Fruit fly (Drosophila melanogaster) whole organism, prepupa: ENCODE data around the gene frc.

Experiments
- CG31627 ChIP-seq: fragments of 200-800 bp; sonication (Bioruptor generic); optimal IDR thresholded peaks from 3 replicates; lab custom pipeline; 2016; ENCODE audit warnings: missing biosample characterization, missing genetic modification characterization
- CG32006 ChIP-seq: fragments of 200-800 bp; sonication (Bioruptor generic); optimal IDR thresholded peaks from 3 replicates; lab custom pipeline; 2017; ENCODE audit warnings: missing biosample characterization, mild to moderate bottlenecking, missing genetic modification characterization
- CG7368 ChIP-seq: fragments of 200-800 bp; sonication (Bioruptor generic); optimal IDR thresholded peaks from 3 replicates; lab custom pipeline; 2016; ENCODE audit warnings: missing biosample characterization, missing genetic modification characterization
- CG8119 ChIP-seq: fragments of 200-800 bp; sonication (Bioruptor generic); IDR thresholded peaks from 3 replicates; pipeline ENCODE4 v1.3.6; 2022; ENCODE audit warnings: missing biosample characterization, missing genetic modification characterization
- Eip78C ChIP-seq: fragments of 200-800 bp; sonication (Bioruptor generic); peaks from one replicate; lab custom pipeline; 2016; ENCODE audit warnings: missing biosample characterization, missing genetic modification characterization
- Lpt ChIP-seq: fragments of 200-800 bp; sonication (Bioruptor generic); optimal IDR thresholded peaks from 3 replicates; lab custom pipeline; 2016; ENCODE audit warnings: missing biosample characterization, missing genetic modification characterization
- vri ChIP-seq: fragments of 200-800 bp; sonication (Bioruptor generic); optimal IDR thresholded peaks from 3 replicates; lab custom pipeline; 2016; ENCODE audit warnings: missing biosample characterization, mild to moderate bottlenecking, missing genetic modification characterization

- TF ChIP-seq CG32006 (GFP tag; lab: Kevin White, UChicago), result no peak
- TF ChIP-seq CG31627 (GFP tag; lab: Kevin White, UChicago), result no peak
- no peak for TF ChIP-seq CG7368 (GFP tag; lab: Kevin White, UChicago)
- no peak for TF ChIP-seq Eip78C
- TF ChIP-seq vri (GFP tag; lab: Kevin White, UChicago), result peak; percentile 44
- no peak for TF ChIP-seq CG8119
- TF ChIP-seq Lpt (GFP tag; lab: Kevin White, UChicago), result no peak
Observed at dm6 chr3L:17411273-17411672, 21.7 kb downstream of the frc start.
